Worm (Caenorhabditis elegans): Measurements from ENCODE around the gene Y49F6C.2.

The Y49F6C.2 gene

DNA sequence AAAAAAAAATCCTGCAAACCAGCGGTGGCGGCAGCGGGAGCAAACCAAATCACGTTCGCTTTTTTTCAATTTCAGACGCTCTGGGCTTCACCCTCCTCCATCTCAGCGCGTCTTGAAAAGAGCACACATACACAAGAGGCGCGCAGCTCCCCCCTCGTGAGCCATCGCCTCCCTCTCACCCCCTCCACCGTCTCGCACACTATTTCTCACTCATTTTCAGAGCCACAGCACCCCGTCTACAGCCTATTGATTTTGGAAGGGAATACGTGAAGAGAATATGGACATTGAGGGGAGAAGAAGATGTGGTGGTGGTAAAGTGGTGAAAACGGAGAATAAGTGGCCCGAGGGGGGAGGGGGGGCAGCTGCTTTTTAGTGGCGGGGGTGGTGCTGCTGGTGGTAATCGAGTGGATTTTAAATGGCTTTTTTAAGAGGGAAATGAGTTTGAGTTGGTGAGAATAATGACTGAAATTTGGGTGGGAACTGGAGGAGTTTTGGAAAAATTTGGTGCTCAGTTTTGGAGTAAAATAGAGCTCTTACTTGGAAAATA, 49.9 kb downstream of the Y49F6C.2 start:
- TF ChIP-seq egrh-3 (GFP tag; IDR thresholded peaks at IDR 0.05) (peak; percentile 57), attf-5 (GFP tag; optimal IDR thresholded peaks at IDR 0.05) (peak; percentile 34), mcd-1 (GFP tag; IDR thresholded peaks at IDR 0.05) (peak; percentile 40; the same call in 1 of the 2 replicates), cebp-1 (GFP tag; IDR thresholded peaks at IDR 0.05) (no peak), cebp-1 (tag; optimal IDR thresholded peaks at IDR 0.05) (peak; percentile 29), hmg-1.2 (GFP tag; IDR thresholded peaks at IDR 0.05) (peak; percentile 55; the same call in 1 of the 2 replicates), ztf-28 (GFP tag; IDR thresholded peaks at IDR 0.05) (no peak), ceh-27 (GFP tag; optimal IDR thresholded peaks at IDR 0.05) (peak; percentile 56), rcor-1 (GFP tag; IDR thresholded peaks at IDR 0.05) (no peak), K11D2.4 (GFP tag; IDR thresholded peaks at IDR 0.05) (no peak), zfh-2 (GFP tag; conservative IDR thresholded peaks at IDR 0.05) (peak; percentile 92), sptf-2 (GFP tag; optimal IDR thresholded peaks at IDR 0.05) (no peak)

Measured in whole organism, young adult.